Worm (Caenorhabditis elegans): ENCODE measurements around the gene srh-223.
A peak's percentile ranks its signal among the peaks of the same experiment; 100 is the strongest.

srh-223 gene

DNA sequence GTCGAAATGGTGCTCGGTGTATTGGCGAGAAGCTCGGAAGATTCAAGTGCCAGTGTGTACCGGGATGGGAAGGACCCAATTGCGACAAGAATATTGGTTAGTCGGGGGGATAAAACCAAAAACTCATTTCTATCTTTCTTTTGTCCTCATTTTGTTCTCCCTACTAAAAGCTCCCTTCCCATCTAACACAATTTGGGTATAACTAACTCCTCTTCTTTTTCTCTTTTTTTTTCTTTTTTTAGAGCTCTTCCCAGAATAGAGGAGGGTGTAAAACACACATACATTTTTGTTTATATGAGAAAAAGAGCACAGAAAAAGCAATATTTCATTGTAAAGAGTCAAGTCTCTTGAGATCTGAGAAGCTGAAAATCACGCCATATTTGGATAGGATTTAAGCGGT, 23.5 kb downstream of the srh-223 start:
- no peak for TF ChIP-seq snpc-4 (GFP tag; optimal IDR thresholded peaks at IDR 0.05)
- TF ChIP-seq snpc-4 (tag; optimal IDR thresholded peaks at IDR 0.05), result no peak
- no peak for TF ChIP-seq rcor-1 (GFP tag; IDR thresholded peaks at IDR 0.05)
- no peak for TF ChIP-seq sptf-2 (GFP tag; optimal IDR thresholded peaks at IDR 0.05)
- TF ChIP-seq lag-1 (GFP tag; IDR thresholded peaks at IDR 0.05), result no peak
- TF ChIP-seq lin-40 (tag; optimal IDR thresholded peaks at IDR 0.05), result no peak

- TF ChIP-seq zfh-2 (GFP tag; conservative IDR thresholded peaks at IDR 0.05), result peak; percentile 53; the same call in 1 of the 2 replicates
- TF ChIP-seq tbp1 (GFP tag; optimal IDR thresholded peaks at IDR 0.05), result no peak
- TF ChIP-seq snpc-1.1 (tag; optimal IDR thresholded peaks at IDR 0.05; ENCODE audit: insufficient read depth), result no peak
- peak; percentile 30 for TF ChIP-seq ceh-27 (GFP tag; optimal IDR thresholded peaks at IDR 0.05)
These were observed 26.0 kb downstream of the srh-223 start, which contains the start of gene W02C12.2 for ce11 chrIV:4007697-4008096. W02C12.2 (minus strand) TSS chrIV:4007973.

- no peak for TF ChIP-seq ceh-91 (GFP tag; IDR thresholded peaks at IDR 0.05)
- TF ChIP-seq ZK185.1 (tag; optimal IDR thresholded peaks at IDR 0.05; ENCODE audit: poor library complexity, severe bottlenecking), result no peak
- TF ChIP-seq hsf-1 (GFP tag; IDR thresholded peaks at IDR 0.05), result no peak
- peak; percentile 29; the same call in 1 of the 2 replicates for TF ChIP-seq cebp-1 (GFP tag; IDR thresholded peaks at IDR 0.05)
- peak; percentile 54 for TF ChIP-seq cebp-1 (tag; optimal IDR thresholded peaks at IDR 0.05)
- no peak for TF ChIP-seq die-1 (tag; optimal IDR thresholded peaks at IDR 0.05)
- peak; percentile 12 for TF ChIP-seq nhr-80 (tag; optimal IDR thresholded peaks at IDR 0.05)
- TF ChIP-seq snpc-3.4 (tag; optimal IDR thresholded peaks at IDR 0.05), result no peak
- TF ChIP-seq somi-1 (GFP tag; optimal IDR thresholded peaks at IDR 0.05), result no peak
- TF ChIP-seq lag-1 (GFP tag; IDR thresholded peaks at IDR 0.05), result no peak
- TF ChIP-seq ztf-18 (tag; optimal IDR thresholded peaks at IDR 0.05), result no peak
- no peak for TF ChIP-seq ekl-4 (GFP tag; IDR thresholded peaks at IDR 0.05)
- TF ChIP-seq lin-54 (GFP tag; optimal IDR thresholded peaks at IDR 0.05), result no peak
- TF ChIP-seq F57A8.1 (GFP tag; optimal IDR thresholded peaks at IDR 0.05), result no peak
- no peak for TF ChIP-seq F55B11.4 (tag; optimal IDR thresholded peaks at IDR 0.05; ENCODE audit: borderline replicate concordance, insufficient read depth)
These were observed 26.7 kb downstream of the srh-223 start for ce11 chrIV:4008440-4008839.

DNA sequence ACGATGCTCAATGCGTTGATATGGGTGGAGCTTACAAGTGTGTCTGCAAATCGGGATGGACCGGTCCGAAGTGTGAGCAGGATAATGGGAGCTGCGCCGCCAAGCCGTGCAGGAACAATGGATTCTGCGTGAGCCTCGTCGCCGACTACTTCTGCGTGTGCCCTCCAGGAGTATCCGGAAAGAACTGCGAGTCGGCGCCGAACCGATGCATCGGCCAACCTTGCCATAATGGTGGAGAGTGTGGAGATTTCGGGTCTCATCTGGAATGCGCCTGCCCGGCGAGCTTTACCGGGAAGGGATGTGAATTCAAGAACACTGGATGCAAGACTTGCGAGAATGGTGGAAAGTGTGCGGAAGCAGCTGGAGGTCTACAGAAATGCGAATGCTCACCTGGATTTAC, 28.2 kb downstream of the srh-223 start:
- TF ChIP-seq zfh-2 (GFP tag; conservative IDR thresholded peaks at IDR 0.05) (peak; percentile 75), lir-1 (GFP tag; conservative IDR thresholded peaks at IDR 0.05) (no peak), pha-4 (tag; optimal IDR thresholded peaks at IDR 0.05) (no peak)

DNA sequence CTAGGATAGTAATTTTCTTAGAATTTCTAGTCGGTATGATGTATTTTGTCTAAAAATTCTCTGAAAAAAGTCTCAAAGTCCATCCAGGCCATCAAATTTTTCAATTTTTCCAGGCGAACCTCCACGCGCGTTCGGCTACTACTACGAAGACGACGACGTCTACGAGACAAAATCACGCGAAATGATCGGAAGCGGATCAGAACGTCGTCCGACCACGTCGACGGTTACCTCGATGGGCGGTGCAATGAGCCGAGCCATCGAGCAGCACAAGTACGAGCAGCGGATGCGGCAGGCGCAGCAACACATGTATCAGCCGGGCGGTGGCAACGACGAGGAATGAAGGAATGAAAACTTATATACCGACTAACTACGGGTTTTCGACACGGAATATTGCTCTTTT, 31.9 kb downstream of the srh-223 start:
- TF ChIP-seq mcd-1 (GFP tag; IDR thresholded peaks at IDR 0.05), result 0 out of 2 replicates have a peak, but pooled peaks have one; percentile 7
- no peak for TF ChIP-seq ztf-6 (GFP tag; IDR thresholded peaks at IDR 0.05)
- TF ChIP-seq T07F8.4 (tag; optimal IDR thresholded peaks at IDR 0.05), result no peak
- peak; percentile 62 for TF ChIP-seq zfh-2 (GFP tag; conservative IDR thresholded peaks at IDR 0.05)
- TF ChIP-seq ceh-79 (tag; optimal IDR thresholded peaks at IDR 0.05), result no peak
- TF ChIP-seq ets-4 (GFP tag; optimal IDR thresholded peaks at IDR 0.05), result no peak
- 0 out of 2 replicates have a peak, but pooled peaks have one; percentile 6 for TF ChIP-seq egl-18 (GFP tag; IDR thresholded peaks at IDR 0.05)
- TF ChIP-seq unc-130 (GFP tag; optimal IDR thresholded peaks at IDR 0.05), result no peak
